Worm (Caenorhabditis elegans): ENCODE data around the gene pmk-3.

DNA sequence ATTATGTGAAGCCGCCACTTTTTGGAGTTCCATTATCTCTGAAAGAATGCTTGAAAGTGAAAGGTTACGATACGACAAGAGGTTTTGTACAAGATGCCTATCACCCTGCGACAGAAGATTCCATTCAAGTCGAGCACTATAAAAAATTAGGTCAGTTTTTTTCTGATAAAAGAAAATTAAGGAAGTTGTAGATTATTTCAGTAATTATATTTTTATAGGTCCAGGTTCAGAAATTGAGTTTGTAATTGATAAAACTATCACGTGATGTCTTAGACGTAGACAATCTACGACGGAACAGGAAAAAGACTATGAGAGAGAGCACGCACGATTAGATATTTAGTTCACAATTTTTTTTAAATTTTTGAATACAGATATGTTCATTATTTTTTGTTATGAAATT is 21.0 kb downstream of the pmk-3 start:
- TF ChIP-seq elt-3 (tag; optimal IDR thresholded peaks at IDR 0.05) (no peak), unc-39 (tag; optimal IDR thresholded peaks at IDR 0.05) (no peak), nhr-43 (tag; optimal IDR thresholded peaks at IDR 0.05; ENCODE audit: poor library complexity, severe bottlenecking) (no peak), nfya-1 (tag; optimal IDR thresholded peaks at IDR 0.05; ENCODE audit: insufficient read depth) (no peak), ceh-9 (tag; optimal IDR thresholded peaks at IDR 0.05) (no peak), ama-1 (optimal IDR thresholded peaks at IDR 0.05) (no peak), nhr-25 (tag; optimal IDR thresholded peaks at IDR 0.05) (no peak), pqm-1 (tag; optimal IDR thresholded peaks at IDR 0.05) (no peak), nhr-76 (tag; optimal IDR thresholded peaks at IDR 0.05) (no peak), lin-39 (tag; optimal IDR thresholded peaks at IDR 0.05) (no peak)

All from whole organism, L3 larva.